Fruit fly (Drosophila melanogaster): ENCODE results near the gene Idgf2.

The Idgf2 gene

dm6 chr2L:16498100-16498499, 51.0 kb downstream of the Idgf2 start (continued):
- TF ChIP-seq CG17359 (tag; optimal IDR thresholded peaks at IDR 0.05) (peak; percentile 34), Mrtf (GFP tag; IDR thresholded peaks at IDR 0.05) (no peak), Drgx (GFP tag; IDR thresholded peaks at IDR 0.05) (peak; percentile 75), Doc2 (GFP tag; IDR thresholded peaks at IDR 0.05) (no peak), CG30403 (GFP tag; optimal IDR thresholded peaks at IDR 0.05) (peak; percentile 27), Hr39 (optimal IDR thresholded peaks at IDR 0.05) (no peak), tio (GFP tag; optimal IDR thresholded peaks at IDR 0.05) (peak; percentile 30), CoRest (tag; optimal IDR thresholded peaks at IDR 0.05) (peak; percentile 22), CG31441 (GFP tag; IDR thresholded peaks at IDR 0.05) (peak; percentile 32; the same call in 1 of the 2 replicates), CG32772 (GFP tag; IDR thresholded peaks at IDR 0.05) (peak; percentile 43; the same call in 1 of the 2 replicates), ci (GFP tag; IDR thresholded peaks at IDR 0.05) (peak; percentile 49; the same call in 1 of the 3 replicates), CG2116 (GFP tag; optimal IDR thresholded peaks at IDR 0.05) (no peak)

- TF ChIP-seq nmo (GFP tag; optimal IDR thresholded peaks at IDR 0.05) (no peak), tgo (GFP tag; IDR thresholded peaks at IDR 0.05) (no peak), Med (GFP tag) (peak; percentile 45), mirr (GFP tag; optimal IDR thresholded peaks at IDR 0.05) (peak; percentile 55), Fer3 (tag; optimal IDR thresholded peaks at IDR 0.05) (no peak), Bteb2 (GFP tag; optimal IDR thresholded peaks at IDR 0.05) (no peak), Xbp1 (GFP tag; optimal IDR thresholded peaks at IDR 0.05) (peak; percentile 10), vvl (GFP tag; IDR thresholded peaks at IDR 0.05) (0 out of 2 replicates have a peak, but pooled peaks have one; percentile 30), chinmo (GFP tag; IDR thresholded peaks at IDR 0.05; ENCODE audit: partially characterized antibody) (0 out of 4 replicates have a peak, but pooled peaks have one; percentile 8), CG18599 (GFP tag; optimal IDR thresholded peaks at IDR 0.05) (peak; percentile 9), abd-A (tag; optimal IDR thresholded peaks at IDR 0.05) (peak; percentile 39), Pdp1 (GFP tag; optimal IDR thresholded peaks at IDR 0.05) (peak in 1 of 2 experiments; percentile 44), dmrt99B (tag; optimal IDR thresholded peaks at IDR 0.05) (peak; percentile 14), sd (tag; optimal IDR thresholded peaks at IDR 0.05) (peak; percentile 1), Sox100B (GFP tag; optimal IDR thresholded peaks at IDR 0.05) (no peak), wek (GFP tag; optimal IDR thresholded peaks at IDR 0.05) (peak; percentile 31), twi (tag; optimal IDR thresholded peaks at IDR 0.05) (peak; percentile 69), B-H1 (GFP tag; IDR thresholded peaks at IDR 0.05) (no peak)
Measured at dm6 chr2L:16499559-16499958, 52.4 kb downstream of the Idgf2 start.

Measured in whole organism, embryonic.